Fruit fly (Drosophila melanogaster) whole organism, embryonic: ENCODE results near the gene Takl2.

Source experiments
- Asciz ChIP-seq: fragments of 200-800 bp; sonication (Bioruptor generic); optimal IDR thresholded peaks from 2 replicates; lab custom pipeline; 2017; ENCODE audit warnings: missing biosample characterization, mild to moderate bottlenecking, missing genetic modification characterization, missing genetic modification reagents
- BEAF-32 ChIP-seq: fragments of 200-800 bp; sonication (Bioruptor generic); optimal IDR thresholded peaks from 3 replicates; lab custom pipeline; 2017; ENCODE audit warnings: missing biosample characterization, missing genetic modification characterization, mild to moderate bottlenecking, moderate library complexity, missing genetic modification reagents
- Bgb ChIP-seq: fragments of 200-800 bp; sonication (Bioruptor generic); IDR thresholded peaks from 2 replicates; pipeline ENCODE4 v1.3.6; 2022; ENCODE audit warnings: missing biosample characterization, missing genetic modification characterization; ENCODE audit not compliant: partially characterized antibody
- Blimp-1 ChIP-seq: fragments of 200-800 bp; sonication (Bioruptor generic); optimal IDR thresholded peaks from 3 replicates; lab custom pipeline; 2018; ENCODE audit warnings: missing biosample characterization, missing genetic modification characterization, mild to moderate bottlenecking, moderate library complexity, missing genetic modification reagents
- CG11696 ChIP-seq: fragments of 200-800 bp; sonication (Bioruptor generic); IDR thresholded peaks from 2 replicates; pipeline ENCODE4 v1.3.6; 2022; ENCODE audit warnings: missing biosample characterization, missing genetic modification characterization
- CG12071 ChIP-seq: fragments of 200-800 bp; sonication (Bioruptor generic); optimal IDR thresholded peaks from 3 replicates; lab custom pipeline; 2018; ENCODE audit warnings: missing biosample characterization, mild to moderate bottlenecking, missing genetic modification characterization
- CG12391 ChIP-seq: fragments of 200-800 bp; sonication (Bioruptor generic); optimal IDR thresholded peaks from 3 replicates; lab custom pipeline; 2018; ENCODE audit warnings: missing biosample characterization, mild to moderate bottlenecking, missing genetic modification characterization, moderate library complexity
- CG13287 ChIP-seq: fragments of 200-800 bp; sonication (Bioruptor generic); IDR thresholded peaks from 2 replicates; pipeline ENCODE4 v1.3.6; 2022; ENCODE audit warnings: missing biosample characterization, missing genetic modification characterization; ENCODE audit not compliant: partially characterized antibody
- CG13775 ChIP-seq: fragments of 200-800 bp; sonication (Bioruptor generic); optimal IDR thresholded peaks from 3 replicates; lab custom pipeline; 2017; ENCODE audit warnings: missing biosample characterization, mild to moderate bottlenecking, missing genetic modification characterization
- CG14860 ChIP-seq: fragments of 200-800 bp; sonication (Bioruptor generic); IDR thresholded peaks from 3 replicates; pipeline ENCODE4 v1.3.6; 2022; ENCODE audit warnings: missing biosample characterization, missing genetic modification characterization; ENCODE audit not compliant: partially characterized antibody
- CG18619 ChIP-seq: fragments of 200-800 bp; sonication (Bioruptor generic); optimal IDR thresholded peaks from 3 replicates; lab custom pipeline; 2017; ENCODE audit warnings: missing biosample characterization, mild to moderate bottlenecking, missing genetic modification characterization
- CG2875 ChIP-seq: fragments of 200-800 bp; sonication (Bioruptor generic); optimal IDR thresholded peaks from 2 replicates; lab custom pipeline; 2017; ENCODE audit warnings: missing biosample characterization, mild to moderate bottlenecking, missing genetic modification characterization, missing genetic modification reagents
- CG31388 ChIP-seq: fragments of 200-800 bp; sonication (Bioruptor generic); optimal IDR thresholded peaks from 2 replicates; lab custom pipeline; 2016; ENCODE audit warnings: missing biosample characterization, missing genetic modification characterization
- CG32767 ChIP-seq: fragments of 200-800 bp; sonication (Bioruptor generic); IDR thresholded peaks from 2 replicates; pipeline ENCODE4 v1.3.6; 2022; ENCODE audit warnings: missing biosample characterization, missing genetic modification characterization
- CG32772 ChIP-seq: fragments of 200-800 bp; sonication (Bioruptor generic); IDR thresholded peaks from 2 replicates; pipeline ENCODE4 v1.3.6; 2022; ENCODE audit warnings: missing biosample characterization, missing genetic modification characterization
- CG34224 ChIP-seq: fragments of 200-800 bp; sonication (Bioruptor generic); IDR thresholded peaks from 3 replicates; pipeline ENCODE4 v1.3.6; 2022; ENCODE audit warnings: missing biosample characterization, missing genetic modification characterization; ENCODE audit not compliant: partially characterized antibody
- CG3847 ChIP-seq: fragments of 200-800 bp; sonication (Bioruptor generic); IDR thresholded peaks from 2 replicates; pipeline ENCODE4 v1.3.6; 2022; ENCODE audit warnings: missing biosample characterization, missing genetic modification characterization
- CG4730 ChIP-seq: fragments of 200-800 bp; sonication (Bioruptor generic); IDR thresholded peaks from 2 replicates; pipeline ENCODE4 v1.3.6; 2022; ENCODE audit warnings: missing biosample characterization, missing genetic modification characterization
- CG8478 ChIP-seq: fragments of >200 bp; optimal IDR thresholded peaks from 2 replicates; lab custom pipeline; 2018
- CG9215 ChIP-seq: fragments of 200-800 bp; sonication (Bioruptor generic); IDR thresholded peaks from 2 replicates; pipeline ENCODE4 v1.3.6; 2022; ENCODE audit warnings: missing biosample characterization, missing genetic modification characterization
- HLH4C ChIP-seq: fragments of 200-800 bp; sonication (Bioruptor generic); IDR thresholded peaks from 3 replicates; pipeline ENCODE4 v1.3.6; 2022; ENCODE audit warnings: missing biosample characterization, missing genetic modification characterization; ENCODE audit not compliant: partially characterized antibody
- HLHmδ ChIP-seq: fragments of 200-800 bp; sonication (Bioruptor generic); optimal IDR thresholded peaks from 2 replicates; lab custom pipeline; 2018; ENCODE audit warnings: missing biosample characterization, mild to moderate bottlenecking, missing genetic modification characterization, moderate library complexity
- Lhr ChIP-seq: fragments of 200-800 bp; sonication (Bioruptor generic); optimal IDR thresholded peaks from 3 replicates; lab custom pipeline; 2017; ENCODE audit warnings: mild to moderate bottlenecking, missing biosample characterization, missing genetic modification reagents, missing genetic modification characterization
- Lim3 ChIP-seq: fragments of 200-800 bp; sonication (Bioruptor generic); IDR thresholded peaks from 2 replicates; pipeline ENCODE4 v1.3.6; 2022; ENCODE audit warnings: missing biosample characterization, missing genetic modification characterization
- Lpt ChIP-seq: fragments of >200 bp; optimal IDR thresholded peaks from 2 replicates; lab custom pipeline; 2018; ENCODE audit warnings: missing biosample characterization, missing genetic modification characterization
- Meics ChIP-seq: fragments of 200-800 bp; sonication (Bioruptor generic); optimal IDR thresholded peaks from 2 replicates; lab custom pipeline; 2017; ENCODE audit warnings: missing biosample characterization, mild to moderate bottlenecking, missing genetic modification characterization
- NfI ChIP-seq: fragments of 200-800 bp; sonication (Bioruptor generic); optimal IDR thresholded peaks from 3 replicates; lab custom pipeline; 2018; ENCODE audit warnings: missing biosample characterization, mild to moderate bottlenecking, missing genetic modification characterization, moderate library complexity
- Optix ChIP-seq: fragments of 200-800 bp; sonication (Bioruptor generic); IDR thresholded peaks from 3 replicates; pipeline ENCODE4 v1.3.6; 2022; ENCODE audit warnings: missing biosample characterization, missing genetic modification characterization
- Ravus ChIP-seq: fragments of 200-800 bp; sonication (Bioruptor generic); IDR thresholded peaks from 2 replicates; pipeline ENCODE4 v1.3.6; 2022; ENCODE audit warnings: missing biosample characterization, missing genetic modification characterization
- Sin3A ChIP-seq: fragments of >200 bp; optimal IDR thresholded peaks from 2 replicates; lab custom pipeline; 2018
- TFAM ChIP-seq: fragments of 200-800 bp; sonication (Bioruptor generic); optimal IDR thresholded peaks from 2 replicates; lab custom pipeline; 2017; ENCODE audit warnings: missing biosample characterization, missing genetic modification characterization, inconsistent platforms
- Taf1 ChIP-seq: fragments of 200-800 bp; sonication (Bioruptor generic); IDR thresholded peaks from 2 replicates; pipeline ENCODE4 v1.3.6; 2022; ENCODE audit warnings: missing biosample characterization, missing genetic modification characterization
- YL-1 ChIP-seq: fragments of 200-800 bp; sonication (Bioruptor generic); optimal IDR thresholded peaks from 3 replicates; lab custom pipeline; 2017; ENCODE audit warnings: missing biosample characterization, mild to moderate bottlenecking, missing genetic modification characterization
- ara ChIP-seq: fragments of 200-800 bp; sonication (Bioruptor generic); IDR thresholded peaks from 2 replicates; pipeline ENCODE4 v1.3.6; 2022; ENCODE audit warnings: missing biosample characterization, missing genetic modification characterization
- bigmax ChIP-seq: fragments of 200-800 bp; sonication (Bioruptor generic); optimal IDR thresholded peaks from 2 replicates; lab custom pipeline; 2018; ENCODE audit warnings: missing biosample characterization, mild to moderate bottlenecking, missing genetic modification characterization
- da ChIP-seq: fragments of 200-800 bp; sonication (Bioruptor generic); optimal IDR thresholded peaks from 2 replicates; lab custom pipeline; 2016; ENCODE audit warnings: missing biosample characterization, missing genetic modification characterization
- dimm ChIP-seq: fragments of 200-800 bp; sonication (Bioruptor generic); IDR thresholded peaks from 2 replicates; pipeline ENCODE4 v1.3.6; 2022; ENCODE audit warnings: missing biosample characterization, missing genetic modification characterization
- ewg ChIP-seq: fragments of 200-800 bp; sonication (Bioruptor generic); optimal IDR thresholded peaks from 3 replicates; lab custom pipeline; 2017; ENCODE audit warnings: mild to moderate bottlenecking, missing biosample characterization, missing genetic modification reagents, missing genetic modification characterization
- gcm2 ChIP-seq: fragments of 200-800 bp; sonication (Bioruptor generic); optimal IDR thresholded peaks from 2 replicates; lab custom pipeline; 2016; ENCODE audit warnings: missing biosample characterization, missing genetic modification characterization
- gem ChIP-seq: fragments of 200-800 bp; sonication (Bioruptor generic); optimal IDR thresholded peaks from 2 replicates; lab custom pipeline; 2019; ENCODE audit warnings: missing biosample characterization, mild to moderate bottlenecking, missing genetic modification characterization, moderate library complexity
- gsb-n ChIP-seq: fragments of 200-800 bp; sonication (Bioruptor generic); optimal IDR thresholded peaks from 3 replicates; lab custom pipeline; 2018; ENCODE audit warnings: missing biosample characterization, mild to moderate bottlenecking, missing genetic modification characterization
- jing ChIP-seq: fragments of 200-800 bp; sonication (Bioruptor generic); optimal IDR thresholded peaks from 2 replicates; lab custom pipeline; 2018; ENCODE audit warnings: missing biosample characterization, mild to moderate bottlenecking, missing genetic modification characterization
- kah ChIP-seq: fragments of 200-800 bp; sonication (Bioruptor generic); optimal IDR thresholded peaks from 2 replicates; lab custom pipeline; 2018; ENCODE audit warnings: missing biosample characterization, mild to moderate bottlenecking, missing genetic modification characterization
- knrl ChIP-seq: fragments of 200-800 bp; sonication (Bioruptor generic); IDR thresholded peaks from 3 replicates; pipeline ENCODE4 v1.3.6; 2022; ENCODE audit warnings: missing biosample characterization, missing genetic modification characterization; ENCODE audit not compliant: partially characterized antibody
- lilli ChIP-seq: fragments of 200-800 bp; sonication (Bioruptor generic); optimal IDR thresholded peaks from 3 replicates; lab custom pipeline; 2016; ENCODE audit warnings: missing biosample characterization, missing genetic modification characterization
- nmo ChIP-seq: fragments of 200-800 bp; sonication (Bioruptor generic); optimal IDR thresholded peaks from 2 replicates; lab custom pipeline; 2018; ENCODE audit warnings: missing biosample characterization, mild to moderate bottlenecking, missing genetic modification characterization, moderate library complexity
- schlank ChIP-seq: fragments of 200-800 bp; sonication (Bioruptor generic); optimal IDR thresholded peaks from 2 replicates; lab custom pipeline; 2018; ENCODE audit warnings: missing biosample characterization, mild to moderate bottlenecking, missing genetic modification characterization
- sr ChIP-seq: fragments of 200-800 bp; sonication (Bioruptor generic); IDR thresholded peaks from 3 replicates; pipeline ENCODE4 v1.3.6; 2022; ENCODE audit warnings: missing biosample characterization, missing genetic modification characterization

Gene Takl2

dm6 chr3R:22753895-22754774, 20.5 kb upstream of the Takl2 start (continued):
- TF ChIP-seq ewg (peak; percentile 23), Optix (peak; percentile 34; the same call in 1 of the 3 replicates), dimm (GFP tag; lab: Robert Waterston, UW) (no peak), CG32772 (GFP tag; lab: Robert Waterston, UW) (peak; percentile 27; the same call in 1 of the 2 replicates), Asciz (peak; percentile 60), Taf1 (no peak), CG2875 (GFP tag; lab: Kevin White, UChicago) (no peak), Ravus (GFP tag; lab: Robert Waterston, UW) (no peak), CG12071 (GFP tag; lab: Kevin White, UChicago) (peak; percentile 38), schlank (no peak), ara (GFP tag; lab: Robert Waterston, UW) (peak; percentile 39; the same call in 1 of the 2 replicates), HLH4C (GFP tag; lab: Robert Waterston, UW) (0 out of 3 replicates have a peak, but pooled peaks have one; percentile 17), jing (GFP tag; lab: Kevin White, UChicago) (peak; percentile 31), CG32767 (GFP tag; lab: Robert Waterston, UW) (peak; percentile 70; the same call in 1 of the 2 replicates), Sin3A (lab: Kevin White, UChicago) (no peak), BEAF-32 (GFP tag; lab: Kevin White, UChicago) (no peak), Lhr (no peak), Blimp-1 (GFP tag; lab: Kevin White, UChicago) (peak; percentile 51), gem (tag; lab: Kevin White, UChicago) (peak; percentile 82), CG31388 (GFP tag; lab: Kevin White, UChicago) (no peak), TFAM (GFP tag; lab: Kevin White, UChicago) (no peak), HLHmδ (GFP tag; lab: Kevin White, UChicago) (no peak), Lim3 (GFP tag; lab: Robert Waterston, UW) (no peak), Meics (GFP tag; lab: Kevin White, UChicago) (peak; percentile 77), CG8478 (lab: Kevin White, UChicago) (no peak), CG13775 (GFP tag; lab: Kevin White, UChicago) (peak; percentile 63), CG13287 (peak; percentile 54), CG4730 (GFP tag; lab: Robert Waterston, UW) (peak; percentile 27), sr (GFP tag; lab: Robert Waterston, UW) (0 out of 3 replicates have a peak, but pooled peaks have one; percentile 28), Lpt (GFP tag; lab: Kevin White, UChicago) (no peak), CG3847 (GFP tag; lab: Robert Waterston, UW) (peak; percentile 41; the same call in 1 of the 2 replicates), bigmax (GFP tag; lab: Kevin White, UChicago) (peak; percentile 31), NfI (GFP tag; lab: Kevin White, UChicago) (peak; percentile 52), CG12391 (tag; lab: Kevin White, UChicago) (peak; percentile 71), CG18619 (GFP tag; lab: Kevin White, UChicago) (peak; percentile 76), CG34224 (GFP tag; lab: Robert Waterston, UW) (peak; percentile 50; the same call in 2 of the 3 replicates), kah (peak; percentile 33), nmo (GFP tag; lab: Kevin White, UChicago) (peak; percentile 78), CG11696 (GFP tag; lab: Robert Waterston, UW) (no peak), gcm2 (GFP tag; lab: Kevin White, UChicago) (peak; percentile 21), CG14860 (GFP tag; lab: Robert Waterston, UW) (no peak), gsb-n (tag; lab: Kevin White, UChicago) (no peak), da (GFP tag; lab: Kevin White, UChicago) (no peak), knrl (GFP tag; lab: Robert Waterston, UW) (no peak), CG9215 (GFP tag; lab: Robert Waterston, UW) (peak; percentile 42; the same call in 1 of the 2 replicates), YL-1 (GFP tag; lab: Kevin White, UChicago) (no peak), Bgb (GFP tag; lab: Robert Waterston, UW) (peak; percentile 41; the same call in 1 of the 2 replicates), lilli (peak; percentile 58)
